Worm (Caenorhabditis elegans) whole organism, mixed stage, embryonic: ENCODE results near the gene rpl-33.

Experiments
- ceh-83 ChIP-seq: fragments of 200-800 bp; sonication (Bioruptor generic); optimal IDR thresholded peaks from 2 replicates; lab custom pipeline; 2018; ENCODE audit warnings: mild to moderate bottlenecking, missing genetic modification characterization, missing compliant biosample characterization
- drap-1 ChIP-seq: fragments of 200-800 bp; sonication (Bioruptor generic); optimal IDR thresholded peaks from 3 replicates; lab custom pipeline; 2018; ENCODE audit warnings: mild to moderate bottlenecking, missing genetic modification characterization, missing compliant biosample characterization
- elt-3 ChIP-seq: fragments of 150-350 bp; optimal IDR thresholded peaks from 2 replicates; lab custom pipeline; 2014; ENCODE audit warnings: missing biosample characterization, missing genetic modification characterization
- ham-2 ChIP-seq: fragments of 200-800 bp; sonication (Bioruptor generic); optimal IDR thresholded peaks from 2 replicates; lab custom pipeline; 2018; ENCODE audit warnings: mild to moderate bottlenecking, missing genetic modification characterization, missing compliant biosample characterization
- hlh-1 ChIP-seq: fragments of 150-350 bp; optimal IDR thresholded peaks from 2 replicates; lab custom pipeline; 2014; ENCODE audit warnings: missing biosample characterization, missing genetic modification reagents, missing genetic modification characterization
- lin-13 ChIP-seq: fragments of 150-350 bp; optimal IDR thresholded peaks from 2 replicates; lab custom pipeline; 2014; ENCODE audit warnings: missing biosample characterization, missing genetic modification characterization
- nhr-237 ChIP-seq: fragments of 150-350 bp; optimal IDR thresholded peaks from 2 replicates; lab custom pipeline; 2014; ENCODE audit warnings: missing biosample characterization, missing genetic modification characterization
- nhr-28 ChIP-seq: fragments of 150-350 bp; optimal IDR thresholded peaks from 2 replicates; lab custom pipeline; 2014; ENCODE audit warnings: missing biosample characterization, missing genetic modification characterization
- pha-4 ChIP-seq: fragments of 150-350 bp; optimal IDR thresholded peaks from 2 replicates; lab custom pipeline; 2018; ENCODE audit warnings: missing biosample characterization, missing genetic modification reagents, missing genetic modification characterization
- snpc-4 ChIP-seq: fragments of 150-350 bp; optimal IDR thresholded peaks from 2 replicates; lab custom pipeline; 2014; ENCODE audit warnings: missing biosample characterization, missing genetic modification characterization
- tbx-8 ChIP-seq: fragments of 200-800 bp; sonication (Bioruptor generic); optimal IDR thresholded peaks from 2 replicates; lab custom pipeline; 2018; ENCODE audit warnings: mild to moderate bottlenecking, missing genetic modification characterization, moderate library complexity, missing compliant biosample characterization
- unc-39 ChIP-seq: fragments of 150-350 bp; optimal IDR thresholded peaks from 2 replicates; lab custom pipeline; 2014; ENCODE audit warnings: missing biosample characterization, missing genetic modification characterization
- unc-62 ChIP-seq: fragments of 150-350 bp; optimal IDR thresholded peaks from 2 replicates; lab custom pipeline; 2014; ENCODE audit warnings: missing biosample characterization, missing genetic modification reagents, missing genetic modification characterization
- ztf-11 ChIP-seq: fragments of 150-350 bp; optimal IDR thresholded peaks from 2 replicates; lab custom pipeline; 2014; ENCODE audit warnings: missing biosample characterization, missing genetic modification characterization

DNA sequence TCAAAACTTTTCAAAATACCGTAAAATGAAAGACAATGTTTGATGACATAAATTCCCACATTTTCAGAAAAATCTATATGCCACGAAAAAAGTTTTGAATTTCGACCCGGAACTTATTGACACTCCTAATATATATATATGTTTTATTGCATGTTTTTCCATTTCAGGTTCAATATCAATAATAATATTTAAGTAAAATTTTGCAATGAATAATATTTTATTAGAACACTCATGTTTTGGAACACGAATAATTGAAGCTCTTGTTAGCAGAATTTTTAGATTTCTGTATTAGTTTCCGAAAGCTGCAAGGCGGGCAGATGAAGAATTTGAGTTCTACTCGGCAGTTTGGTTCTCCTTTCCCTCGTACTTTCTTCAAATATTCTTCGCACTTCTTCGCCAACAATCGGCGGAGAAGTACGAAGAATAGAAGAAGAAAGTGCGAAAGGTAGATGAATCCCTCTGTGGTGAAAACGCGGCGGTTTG is 12.0 kb upstream of the rpl-33 start, which contains the start of gene T02G5.3:
- TF ChIP-seq unc-39 (tag; lab: Kevin White, UChicago) (no peak), nhr-28 (tag; lab: Kevin White, UChicago) (no peak), ham-2 (GFP tag; lab: Kevin White, UChicago) (no peak), lin-13 (tag; lab: Kevin White, UChicago) (no peak), snpc-4 (tag; lab: Kevin White, UChicago) (no peak), ztf-11 (tag; lab: Kevin White, UChicago) (no peak), elt-3 (tag; lab: Kevin White, UChicago) (no peak), hlh-1 (no peak), drap-1 (no peak), nhr-237 (tag; lab: Kevin White, UChicago) (no peak), ceh-83 (GFP tag; lab: Kevin White, UChicago) (no peak), pha-4 (tag; lab: Kevin White, UChicago) (no peak), tbx-8 (no peak), unc-62 (GFP tag; lab: Kevin White, UChicago) (no peak)
